Worm (Caenorhabditis elegans) whole organism, L1 larva: ENCODE measurements around the gene T11G6.5.

Source experiments
- C04F5.9 ChIP-seq: sonication (generic microtip); optimal IDR thresholded peaks from 2 replicates; lab custom pipeline; 2016; ENCODE audit warnings: missing genetic modification characterization, missing compliant biosample characterization
- C16A3.4 ChIP-seq: fragments of 150-350 bp; optimal IDR thresholded peaks from 2 replicates; lab custom pipeline; 2014; ENCODE audit warnings: missing biosample characterization, missing genetic modification characterization
- C34B4.2 ChIP-seq: sonication (generic microtip); optimal IDR thresholded peaks from 2 replicates; lab custom pipeline; 2017; ENCODE audit warnings: mild to moderate bottlenecking, missing genetic modification characterization, missing compliant biosample characterization
- F16B12.6 ChIP-seq: fragments of 150-350 bp; optimal IDR thresholded peaks from 2 replicates; lab custom pipeline; 2014; ENCODE audit warnings: missing biosample characterization, missing genetic modification characterization
- Y116A8C.19 ChIP-seq: sonication (generic microtip); optimal IDR thresholded peaks from 2 replicates; lab custom pipeline; 2016; ENCODE audit warnings: missing compliant biosample characterization, missing genetic modification characterization, borderline replicate concordance
- aha-1 ChIP-seq: fragments of 150-350 bp; optimal IDR thresholded peaks from 2 replicates; lab custom pipeline; 2014; ENCODE audit warnings: missing biosample characterization, missing genetic modification characterization
- aly-2 ChIP-seq: fragments of 150-350 bp; optimal IDR thresholded peaks from 2 replicates; lab custom pipeline; 2014; ENCODE audit warnings: missing biosample characterization, missing genetic modification characterization
- ama-1 ChIP-seq: fragments of 150-350 bp; optimal IDR thresholded peaks from 2 replicates; lab custom pipeline; 2014
- ceh-8 ChIP-seq: fragments of 200-800 bp; sonication (Bioruptor generic); optimal IDR thresholded peaks from 2 replicates; lab custom pipeline; 2018; ENCODE audit warnings: mild to moderate bottlenecking, missing genetic modification characterization, moderate library complexity, missing compliant biosample characterization
- ceh-82 ChIP-seq, 3 experiments: fragments of 150-350 bp in 1 of 3; sonication (generic microtip) in 2 of 3; optimal IDR thresholded peaks; 2 replicates each; lab custom pipeline; 2014 to 2017; ENCODE audit warnings: missing biosample characterization in 3 of 3, missing genetic modification characterization in 3 of 3
- ceh-88 ChIP-seq: fragments of 200-800 bp; sonication (Bioruptor generic); IDR thresholded peaks from 2 replicates; pipeline ENCODE4 v1.3.6; 2022; ENCODE audit warnings: missing genetic modification characterization, missing compliant biosample characterization
- ces-1 ChIP-seq: fragments of 150-350 bp; optimal IDR thresholded peaks from 2 replicates; lab custom pipeline; 2014; ENCODE audit warnings: missing biosample characterization, missing genetic modification reagents, missing genetic modification characterization
- dpl-1 ChIP-seq, 3 experiments: fragments of 150-350 bp in 2 of 3; sonication (generic microtip) in 1 of 3; optimal IDR thresholded peaks; 2 replicates each; lab custom pipeline; 2014 to 2017; ENCODE audit warnings: missing biosample characterization in 3 of 3, missing genetic modification characterization in 3 of 3, missing genetic modification reagents in 3 of 3
- dsc-1 ChIP-seq: sonication (generic microtip); optimal IDR thresholded peaks from 2 replicates; lab custom pipeline; 2016; ENCODE audit warnings: mild to moderate bottlenecking, missing genetic modification characterization, missing compliant biosample characterization
- efl-1 ChIP-seq, 4 experiments: fragments of 150-350 bp; optimal IDR thresholded peaks in 3 of 4; peaks in 1 of 4; 1 replicate in 1 of 4; 2 replicates in 3 of 4; lab custom pipeline; 2014; ENCODE audit warnings: missing biosample characterization in 2 of 4, missing genetic modification characterization in 2 of 4, missing genetic modification reagents in 2 of 4
- egl-13 ChIP-seq: sonication (generic microtip); optimal IDR thresholded peaks from 2 replicates; lab custom pipeline; 2016; ENCODE audit warnings: missing genotype, missing genetic modification reagents, missing genetic modification characterization, missing compliant biosample characterization
- elt-2 ChIP-seq: sonication (generic microtip); optimal IDR thresholded peaks from 2 replicates; lab custom pipeline; 2016; ENCODE audit warnings: missing genetic modification characterization, mild to moderate bottlenecking, inconsistent platforms, missing compliant biosample characterization, missing genetic modification reagents
- ets-5 ChIP-seq: fragments of 200-800 bp; sonication (Bioruptor generic); IDR thresholded peaks from 2 replicates; pipeline ENCODE4 v1.3.6; 2022; ENCODE audit warnings: missing genetic modification characterization, missing compliant biosample characterization
- fos-1 ChIP-seq: fragments of 150-350 bp; optimal IDR thresholded peaks from 2 replicates; lab custom pipeline; 2014; ENCODE audit warnings: missing biosample characterization, missing genetic modification characterization
- hlh-17 ChIP-seq: fragments of 200-800 bp; sonication (Bioruptor generic); optimal IDR thresholded peaks from 2 replicates; lab custom pipeline; 2018; ENCODE audit warnings: missing genetic modification characterization, mild to moderate bottlenecking, missing compliant biosample characterization, moderate library complexity, borderline replicate concordance
- irx-1 ChIP-seq: sonication (generic microtip); optimal IDR thresholded peaks from 2 replicates; lab custom pipeline; 2016; ENCODE audit warnings: missing genetic modification characterization, missing compliant biosample characterization
- isw-1 ChIP-seq: fragments of 200-800 bp; sonication (Bioruptor generic); IDR thresholded peaks from 2 replicates; pipeline ENCODE4 v1.3.6; 2022; ENCODE audit warnings: missing genetic modification characterization, missing compliant biosample characterization
- jun-1 ChIP-seq: fragments of 150-350 bp; optimal IDR thresholded peaks from 2 replicates; lab custom pipeline; 2014; ENCODE audit warnings: missing biosample characterization, missing genetic modification reagents, missing genetic modification characterization
- lin-14 ChIP-seq: fragments of 200-800 bp; sonication (Bioruptor generic); optimal IDR thresholded peaks from 2 replicates; lab custom pipeline; 2018; ENCODE audit warnings: mild to moderate bottlenecking, missing genetic modification characterization, moderate library complexity, missing compliant biosample characterization
- lin-15B ChIP-seq: fragments of 150-350 bp; sonication (generic microtip); optimal IDR thresholded peaks from 3 replicates; lab custom pipeline; 2014; ENCODE audit warnings: missing biosample characterization, missing genetic modification characterization
- lin-39 ChIP-seq: fragments of 150-350 bp; optimal IDR thresholded peaks from 2 replicates; lab custom pipeline; 2014; ENCODE audit warnings: missing biosample characterization, missing genetic modification reagents, missing genetic modification characterization
- lir-3 ChIP-seq: sonication (generic microtip); optimal IDR thresholded peaks from 2 replicates; lab custom pipeline; 2016; ENCODE audit warnings: mild to moderate bottlenecking, missing genetic modification characterization, moderate library complexity, missing compliant biosample characterization; ENCODE audit not compliant: poor library complexity
- mab-9 ChIP-seq: fragments of 200-800 bp; sonication (Bioruptor generic); IDR thresholded peaks from 2 replicates; pipeline ENCODE4 v1.3.6; 2022; ENCODE audit warnings: missing genetic modification reagents, missing genetic modification characterization, missing compliant biosample characterization
- mdl-1 ChIP-seq, 2 experiments: fragments of 150-350 bp; optimal IDR thresholded peaks; 2 replicates each; lab custom pipeline; 2014 to 2017; ENCODE audit warnings: missing biosample characterization in 2 of 2, missing genetic modification characterization in 2 of 2, inconsistent platforms in 1 of 2
- mep-1 ChIP-seq: fragments of 150-350 bp; optimal IDR thresholded peaks from 2 replicates; lab custom pipeline; 2014; ENCODE audit warnings: missing biosample characterization, missing genetic modification characterization
- nhr-12 ChIP-seq: sonication (generic microtip); optimal IDR thresholded peaks from 2 replicates; lab custom pipeline; 2017; ENCODE audit warnings: missing biosample characterization, missing genetic modification characterization
- nhr-19 ChIP-seq: fragments of 200-800 bp; sonication (Bioruptor generic); conservative IDR thresholded peaks from 2 replicates; pipeline ENCODE4 v1.3.6; 2022; ENCODE audit warnings: missing genetic modification characterization, missing compliant biosample characterization
- nhr-20 ChIP-seq: sonication (generic microtip); optimal IDR thresholded peaks from 2 replicates; lab custom pipeline; 2016; ENCODE audit warnings: mild to moderate bottlenecking, missing genetic modification characterization, missing compliant biosample characterization
- nhr-76 ChIP-seq: sonication (generic microtip); optimal IDR thresholded peaks from 2 replicates; lab custom pipeline; 2017; ENCODE audit warnings: missing biosample characterization, missing genetic modification characterization
- nhr-85 ChIP-seq: sonication (generic microtip); peaks from one replicate; lab custom pipeline; 2016; ENCODE audit warnings: missing genetic modification characterization, inconsistent platforms, missing compliant biosample characterization
- pag-3 ChIP-seq: sonication (generic microtip); optimal IDR thresholded peaks from 2 replicates; lab custom pipeline; 2017; ENCODE audit warnings: missing genetic modification characterization, mild to moderate bottlenecking, missing compliant biosample characterization, antibody characterized with exemption, borderline replicate concordance; ENCODE audit not compliant: insufficient read depth
- pqm-1 ChIP-seq: sonication (generic microtip); optimal IDR thresholded peaks from 3 replicates; lab custom pipeline; 2017; ENCODE audit warnings: missing biosample characterization, missing genetic modification characterization
- snu-23 ChIP-seq: sonication (generic microtip); optimal IDR thresholded peaks from 2 replicates; lab custom pipeline; 2016; ENCODE audit warnings: missing genetic modification characterization, missing compliant biosample characterization
- sox-4 ChIP-seq: sonication (generic microtip); optimal IDR thresholded peaks from 2 replicates; lab custom pipeline; 2016; ENCODE audit warnings: missing genetic modification characterization, missing compliant biosample characterization
- sptf-1 ChIP-seq: fragments of 150-350 bp; optimal IDR thresholded peaks from 2 replicates; lab custom pipeline; 2014; ENCODE audit warnings: missing biosample characterization, missing genetic modification characterization
- sup-37 ChIP-seq: fragments of 200-800 bp; sonication (Bioruptor generic); optimal IDR thresholded peaks from 2 replicates; lab custom pipeline; 2018; ENCODE audit warnings: mild to moderate bottlenecking, missing genetic modification characterization, missing compliant biosample characterization
- swsn-7 ChIP-seq: sonication (generic microtip); optimal IDR thresholded peaks from 2 replicates; lab custom pipeline; 2016; ENCODE audit warnings: missing genetic modification characterization, missing compliant biosample characterization
- tbx-2 ChIP-seq: sonication (generic microtip); optimal IDR thresholded peaks from 2 replicates; lab custom pipeline; 2016; ENCODE audit warnings: missing genetic modification characterization, missing compliant biosample characterization
- tlp-1 ChIP-seq: fragments of 150-350 bp; optimal IDR thresholded peaks from 2 replicates; lab custom pipeline; 2014; ENCODE audit warnings: missing biosample characterization, missing genetic modification characterization
- unc-130 ChIP-seq: fragments of 150-350 bp; optimal IDR thresholded peaks from 2 replicates; lab custom pipeline; 2017; ENCODE audit warnings: missing biosample characterization, missing genetic modification characterization, inconsistent platforms
- unc-30 ChIP-seq: sonication (generic microtip); optimal IDR thresholded peaks from 2 replicates; lab custom pipeline; 2017; ENCODE audit warnings: missing biosample characterization, missing genetic modification characterization
- unc-62 ChIP-seq: fragments of 150-350 bp; optimal IDR thresholded peaks from 2 replicates; lab custom pipeline; 2014; ENCODE audit warnings: missing biosample characterization, missing genetic modification reagents, missing genetic modification characterization
- vab-15 ChIP-seq: sonication (generic microtip); optimal IDR thresholded peaks from 2 replicates; lab custom pipeline; 2017; ENCODE audit warnings: missing genotype, mild to moderate bottlenecking, missing genetic modification characterization, missing compliant biosample characterization
- xbp-1 ChIP-seq: sonication (generic microtip); optimal IDR thresholded peaks from 2 replicates; lab custom pipeline; 2016; ENCODE audit warnings: missing genetic modification characterization, missing compliant biosample characterization
- ztf-11 ChIP-seq, 2 experiments: sonication (generic microtip); optimal IDR thresholded peaks; 2 replicates each; lab custom pipeline; 2016 to 2017; ENCODE audit warnings: missing genetic modification characterization in 2 of 2, missing biosample characterization in 1 of 2, missing compliant biosample characterization in 1 of 2
- ztf-4 ChIP-seq: fragments of 150-350 bp; optimal IDR thresholded peaks from 2 replicates; lab custom pipeline; 2014; ENCODE audit warnings: missing biosample characterization, missing genetic modification characterization

Gene T11G6.5

ce11 chrIV:10854042-10854441, 11.5 kb upstream of the T11G6.5 start:
- TF ChIP-seq isw-1 (GFP tag; lab: Robert Waterston, UW), result no peak
- TF ChIP-seq efl-1 (optimal IDR thresholded peaks at IDR 0.05; lab: Kevin White, UChicago), result no peak
- TF ChIP-seq efl-1 (GFP tag; optimal IDR thresholded peaks at IDR 0.05 in 1 of 2; lab: Kevin White, UChicago), result peak in 1 of 2 experiments; percentile 69
- TF ChIP-seq nhr-85 (tag; lab: Kevin White, UChicago), result no peak

ce11 chrIV:10852403-10852802, 9.8 kb upstream of the T11G6.5 start:
- TF ChIP-seq sptf-1 (no peak), sup-37 (no peak), mep-1 (peak; percentile 19), nhr-19 (GFP tag; lab: Robert Waterston, UW) (no peak), isw-1 (GFP tag; lab: Robert Waterston, UW) (no peak), dsc-1 (tag; lab: Kevin White, UChicago) (no peak), unc-62 (no peak), ceh-88 (GFP tag; lab: Robert Waterston, UW) (no peak), nhr-20 (tag; lab: Kevin White, UChicago) (no peak), sox-4 (tag; lab: Kevin White, UChicago) (no peak), C04F5.9 (tag; lab: Kevin White, UChicago) (no peak), lin-15B (tag; lab: Kevin White, UChicago) (no peak), elt-2 (tag; lab: Kevin White, UChicago) (no peak), swsn-7 (tag; lab: Kevin White, UChicago) (no peak), snu-23 (GFP tag; lab: Kevin White, UChicago) (peak; percentile 29), pqm-1 (tag; lab: Kevin White, UChicago) (no peak), dpl-1 (GFP tag; optimal IDR thresholded peaks at IDR 0.05; lab: Kevin White, UChicago) (peak in 1 of 3 experiments; percentile 29), ceh-8 (GFP tag; lab: Kevin White, UChicago) (no peak), tbx-2 (tag; lab: Kevin White, UChicago) (peak; percentile 0), Y116A8C.19 (tag; lab: Kevin White, UChicago) (no peak), xbp-1 (tag; lab: Kevin White, UChicago) (no peak), lin-14 (peak; percentile 65), aha-1 (tag; lab: Kevin White, UChicago) (no peak), egl-13 (tag; lab: Kevin White, UChicago) (no peak), ets-5 (GFP tag; lab: Robert Waterston, UW) (no peak), hlh-17 (no peak), tlp-1 (tag; lab: Kevin White, UChicago) (no peak), C34B4.2 (tag; lab: Kevin White, UChicago) (no peak), efl-1 (optimal IDR thresholded peaks at IDR 0.05; lab: Kevin White, UChicago) (peak in 1 of 2 experiments; percentile 12), efl-1 (GFP tag; optimal IDR thresholded peaks at IDR 0.05 in 1 of 2; lab: Kevin White, UChicago) (no peak), nhr-76 (tag; lab: Kevin White, UChicago) (no peak), nhr-12 (no peak), irx-1 (tag; lab: Kevin White, UChicago) (no peak), pag-3 (tag; lab: Kevin White, UChicago) (no peak), lir-3 (no peak), unc-130 (tag; lab: Kevin White, UChicago) (peak; percentile 4), jun-1 (tag; lab: Kevin White, UChicago) (no peak), C16A3.4 (tag; lab: Kevin White, UChicago) (no peak), ztf-11 (tag; optimal IDR thresholded peaks at IDR 0.05; lab: Kevin White, UChicago) (no peak), fos-1 (tag; lab: Kevin White, UChicago) (no peak), F16B12.6 (tag; lab: Kevin White, UChicago) (peak; percentile 30), ces-1 (GFP tag; lab: Kevin White, UChicago) (no peak), lin-39 (tag; lab: Kevin White, UChicago) (no peak), aly-2 (tag; lab: Kevin White, UChicago) (no peak), mdl-1 (tag; optimal IDR thresholded peaks at IDR 0.05; lab: Kevin White, UChicago) (no peak), mab-9 (GFP tag; lab: Robert Waterston, UW) (no peak), ceh-82 (tag; optimal IDR thresholded peaks at IDR 0.05; lab: Kevin White, UChicago) (no peak), ama-1 (lab: Kevin White, UChicago) (no peak), ztf-4 (tag; lab: Kevin White, UChicago) (no peak), vab-15 (tag; lab: Kevin White, UChicago) (no peak), unc-30 (tag; lab: Kevin White, UChicago) (no peak)
